Worm (Caenorhabditis elegans) whole organism, L3 larva: ENCODE results near the gene ZK616.61.

ENCODE experiments used
- R02D3.7 ChIP-seq: fragments of 150-350 bp; optimal IDR thresholded peaks from 2 replicates; lab custom pipeline; 2014; ENCODE audit warnings: missing biosample characterization, missing genetic modification characterization
- ZK546.5 ChIP-seq: sonication (generic microtip); optimal IDR thresholded peaks from 2 replicates; lab custom pipeline; 2017; ENCODE audit warnings: missing biosample characterization, missing genetic modification characterization
- aly-2 ChIP-seq: fragments of 150-350 bp; optimal IDR thresholded peaks from 2 replicates; lab custom pipeline; 2014; ENCODE audit warnings: missing biosample characterization, missing genetic modification characterization
- ama-1 ChIP-seq: fragments of 150-350 bp; optimal IDR thresholded peaks from 2 replicates; lab custom pipeline; 2018
- ceh-28 ChIP-seq: fragments of 150-350 bp; optimal IDR thresholded peaks from 2 replicates; lab custom pipeline; 2014; ENCODE audit warnings: missing biosample characterization, missing genetic modification reagents, missing genetic modification characterization
- ceh-9 ChIP-seq: sonication (generic microtip); optimal IDR thresholded peaks from 2 replicates; lab custom pipeline; 2018; ENCODE audit warnings: missing biosample characterization, missing genetic modification characterization
- daf-12 ChIP-seq: fragments of 150-350 bp; optimal IDR thresholded peaks from 2 replicates; lab custom pipeline; 2014; ENCODE audit warnings: missing biosample characterization, missing genetic modification reagents, missing genetic modification characterization
- egl-27 ChIP-seq: sonication (generic microtip); optimal IDR thresholded peaks from 4 replicates; lab custom pipeline; 2017; ENCODE audit warnings: missing biosample characterization, missing genetic modification reagents, missing genetic modification characterization
- egl-5 ChIP-seq: fragments of 150-350 bp; optimal IDR thresholded peaks from 2 replicates; lab custom pipeline; 2017; ENCODE audit warnings: missing biosample characterization, missing genetic modification reagents, missing genetic modification characterization, inconsistent platforms
- elt-1 ChIP-seq: fragments of 150-350 bp; optimal IDR thresholded peaks from 2 replicates; lab custom pipeline; 2014; ENCODE audit warnings: missing biosample characterization, missing genetic modification characterization
- elt-2 ChIP-seq: sonication (generic microtip); optimal IDR thresholded peaks from 2 replicates; lab custom pipeline; 2016; ENCODE audit warnings: missing genetic modification reagents, mild to moderate bottlenecking, missing genetic modification characterization, missing compliant biosample characterization
- eor-1 ChIP-seq, 2 experiments: fragments of 150-350 bp; optimal IDR thresholded peaks; 2 replicates each; lab custom pipeline; 2014 to 2018; ENCODE audit warnings: missing biosample characterization in 2 of 2, missing genetic modification characterization in 2 of 2
- fkh-10 ChIP-seq: sonication (generic microtip); optimal IDR thresholded peaks from 2 replicates; lab custom pipeline; 2017; ENCODE audit warnings: missing biosample characterization, missing genetic modification reagents, missing genetic modification characterization
- fkh-2 ChIP-seq: fragments of 150-350 bp; optimal IDR thresholded peaks from 2 replicates; lab custom pipeline; 2014; ENCODE audit warnings: missing biosample characterization, missing genetic modification reagents, missing genetic modification characterization
- fos-1 ChIP-seq: fragments of 150-350 bp; optimal IDR thresholded peaks from 2 replicates; lab custom pipeline; 2014; ENCODE audit warnings: missing biosample characterization, missing genetic modification characterization
- hmg-11 ChIP-seq: sonication (generic microtip); optimal IDR thresholded peaks from 2 replicates; lab custom pipeline; 2016; ENCODE audit warnings: missing genetic modification characterization, missing compliant biosample characterization
- jun-1 ChIP-seq: fragments of 150-350 bp; optimal IDR thresholded peaks from 2 replicates; lab custom pipeline; 2014; ENCODE audit warnings: missing biosample characterization, missing genetic modification reagents, missing genetic modification characterization
- lin-15B ChIP-seq: fragments of 150-350 bp; optimal IDR thresholded peaks from 2 replicates; lab custom pipeline; 2014; ENCODE audit warnings: missing biosample characterization, missing genetic modification characterization
- lin-39 ChIP-seq: fragments of 150-350 bp; optimal IDR thresholded peaks from 2 replicates; lab custom pipeline; 2018; ENCODE audit warnings: missing biosample characterization, missing genetic modification reagents, missing genetic modification characterization
- lsy-12 ChIP-seq: sonication (generic microtip); optimal IDR thresholded peaks from 2 replicates; lab custom pipeline; 2016; ENCODE audit warnings: mild to moderate bottlenecking, missing genetic modification characterization, missing compliant biosample characterization
- mml-1 ChIP-seq: fragments of 150-350 bp; sonication (generic microtip); optimal IDR thresholded peaks from 3 replicates; lab custom pipeline; 2014; ENCODE audit warnings: missing biosample characterization, missing genetic modification characterization
- nfya-1 ChIP-seq: sonication (generic microtip); optimal IDR thresholded peaks from 2 replicates; lab custom pipeline; 2017; ENCODE audit warnings: missing genetic modification characterization, mild to moderate bottlenecking, missing compliant biosample characterization, antibody characterized with exemption, moderate library complexity; ENCODE audit not compliant: insufficient read depth
- nhr-11 ChIP-seq: fragments of 150-350 bp; optimal IDR thresholded peaks from 2 replicates; lab custom pipeline; 2014; ENCODE audit warnings: missing biosample characterization, missing genetic modification characterization
- nhr-23 ChIP-seq: fragments of 150-350 bp; optimal IDR thresholded peaks from 2 replicates; lab custom pipeline; 2014; ENCODE audit warnings: missing biosample characterization, missing genetic modification reagents, missing genetic modification characterization
- nhr-237 ChIP-seq: fragments of 150-350 bp; optimal IDR thresholded peaks from 2 replicates; lab custom pipeline; 2014; ENCODE audit warnings: missing biosample characterization, missing genetic modification characterization
- nhr-25 ChIP-seq: sonication (generic microtip); optimal IDR thresholded peaks from 2 replicates; lab custom pipeline; 2017; ENCODE audit warnings: missing biosample characterization, missing genetic modification characterization
- nhr-43 ChIP-seq: sonication (generic microtip); optimal IDR thresholded peaks from 2 replicates; lab custom pipeline; 2016; ENCODE audit warnings: mild to moderate bottlenecking, missing genetic modification characterization, missing compliant biosample characterization; ENCODE audit not compliant: poor library complexity, severe bottlenecking
- sea-2 ChIP-seq: fragments of 150-350 bp; sonication (generic microtip); optimal IDR thresholded peaks from 4 replicates; lab custom pipeline; 2014; ENCODE audit warnings: missing biosample characterization, missing genetic modification reagents, missing genetic modification characterization
- skn-1 ChIP-seq: fragments of 150-350 bp; optimal IDR thresholded peaks from 2 replicates; lab custom pipeline; 2014; ENCODE audit warnings: missing biosample characterization, missing genetic modification characterization
- snpc-4 ChIP-seq: fragments of 150-350 bp; optimal IDR thresholded peaks from 2 replicates; lab custom pipeline; 2014; ENCODE audit warnings: missing biosample characterization, missing genetic modification characterization
- tbx-2 ChIP-seq: sonication (generic microtip); optimal IDR thresholded peaks from 2 replicates; lab custom pipeline; 2016; ENCODE audit warnings: mild to moderate bottlenecking, missing genetic modification characterization, missing compliant biosample characterization
- zag-1 ChIP-seq: fragments of 150-350 bp; optimal IDR thresholded peaks from 2 replicates; lab custom pipeline; 2014; ENCODE audit warnings: missing biosample characterization, missing genetic modification characterization
- ztf-4 ChIP-seq: fragments of 150-350 bp; optimal IDR thresholded peaks from 2 replicates; lab custom pipeline; 2014; ENCODE audit warnings: missing biosample characterization, missing genetic modification characterization

Gene ZK616.61

DNA sequence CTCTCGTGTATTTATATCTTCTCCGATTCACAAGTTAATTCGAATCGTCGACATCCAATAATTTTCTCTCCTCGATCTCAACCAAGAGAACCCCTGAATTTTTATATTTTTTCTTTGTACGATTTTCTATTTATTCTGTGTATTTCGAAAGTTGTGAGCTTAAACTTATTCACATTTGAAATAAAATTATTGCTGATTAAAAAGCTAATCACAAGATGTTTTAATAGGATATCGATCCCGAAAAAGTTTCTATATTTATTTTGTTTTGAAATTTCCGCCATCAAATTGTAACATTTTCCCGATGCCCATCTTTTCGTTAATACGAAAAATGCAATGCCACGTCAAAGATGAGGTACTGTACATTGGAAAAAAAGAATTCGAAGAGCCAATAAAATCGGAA lies 8.7 kb upstream of the ZK616.61 start, which contains the start of gene ZK616.3:
Gene ZK616.3, plus strand, starts transcription at position 301 of the 400 bp plus-strand sequence.
- TF ChIP-seq fos-1: no peak
- no peak for TF ChIP-seq lin-15B
- no peak for TF ChIP-seq nhr-237
- TF ChIP-seq lin-39 (tag; lab: Kevin White, UChicago): no peak
- no peak for TF ChIP-seq ceh-28 (tag; lab: Kevin White, UChicago)
- TF ChIP-seq elt-1 (tag; lab: Kevin White, UChicago): no peak
- TF ChIP-seq jun-1 (tag; lab: Kevin White, UChicago): no peak
- no peak for TF ChIP-seq R02D3.7 (tag; lab: Kevin White, UChicago)
- no peak for TF ChIP-seq nhr-43 (tag; lab: Kevin White, UChicago)
- no peak for TF ChIP-seq ama-1 (lab: Kevin White, UChicago)

DNA sequence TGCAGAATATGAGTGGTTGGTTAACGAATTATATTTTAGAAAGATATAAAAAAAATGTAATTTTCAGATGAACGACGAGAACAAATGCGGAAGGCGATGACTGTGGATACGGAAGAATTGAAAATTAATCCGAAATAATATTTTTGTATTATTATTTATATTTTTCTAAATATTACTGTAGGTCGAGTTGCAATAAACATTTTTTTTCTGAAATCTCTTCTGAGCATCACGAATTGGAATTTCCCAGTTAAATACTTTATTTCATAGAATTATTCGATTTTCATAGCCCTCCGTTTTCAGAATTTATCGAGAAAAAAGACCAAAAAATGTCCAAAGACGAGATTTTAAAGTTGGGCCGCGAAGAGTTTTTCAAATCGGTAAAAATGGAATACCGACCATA lies 7.9 kb upstream of the ZK616.61 start, which contains the start of gene ZK616.2:
Gene ZK616.2, plus strand, starts transcription at position 301 of the 400 bp plus-strand sequence.
- TF ChIP-seq hmg-11 (tag; lab: Kevin White, UChicago) (no peak), aly-2 (no peak), lsy-12 (no peak), nhr-23 (tag; lab: Kevin White, UChicago) (no peak)

DNA sequence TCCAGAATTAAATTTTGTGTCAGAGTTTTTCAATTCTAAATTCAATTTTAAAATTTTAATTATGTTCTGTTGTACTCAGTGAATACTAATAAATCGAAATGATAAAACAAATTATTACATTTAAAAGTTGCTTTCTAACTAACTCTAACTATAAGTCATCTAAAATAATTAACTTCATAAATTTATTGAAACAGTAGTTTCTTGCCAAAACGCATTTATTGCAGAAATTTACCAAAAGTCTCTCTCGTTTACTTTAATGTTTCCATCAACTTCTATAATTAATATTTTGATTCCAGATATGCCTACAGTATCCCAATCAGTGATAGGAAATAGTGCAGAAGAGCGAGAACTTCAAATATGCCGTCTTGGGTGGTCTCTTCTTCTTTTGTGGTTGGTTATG lies 4.8 kb upstream of the ZK616.61 start, which contains the start of gene ZK616.1:
Gene ZK616.1, plus strand, starts transcription at position 301 of the 400 bp plus-strand sequence.
- no peak for TF ChIP-seq mml-1 (tag; lab: Kevin White, UChicago)
- no peak for TF ChIP-seq ceh-28 (tag; lab: Kevin White, UChicago)
- no peak for TF ChIP-seq R02D3.7 (tag; lab: Kevin White, UChicago)
- no peak for TF ChIP-seq egl-27 (tag; lab: Kevin White, UChicago)
- no peak for TF ChIP-seq nhr-23 (tag; lab: Kevin White, UChicago)
- no peak for TF ChIP-seq ZK546.5 (tag; lab: Kevin White, UChicago)
- TF ChIP-seq skn-1 (tag; lab: Kevin White, UChicago): no peak
- TF ChIP-seq hmg-11 (tag; lab: Kevin White, UChicago): no peak
- no peak for TF ChIP-seq nfya-1 (tag; lab: Kevin White, UChicago)

DNA sequence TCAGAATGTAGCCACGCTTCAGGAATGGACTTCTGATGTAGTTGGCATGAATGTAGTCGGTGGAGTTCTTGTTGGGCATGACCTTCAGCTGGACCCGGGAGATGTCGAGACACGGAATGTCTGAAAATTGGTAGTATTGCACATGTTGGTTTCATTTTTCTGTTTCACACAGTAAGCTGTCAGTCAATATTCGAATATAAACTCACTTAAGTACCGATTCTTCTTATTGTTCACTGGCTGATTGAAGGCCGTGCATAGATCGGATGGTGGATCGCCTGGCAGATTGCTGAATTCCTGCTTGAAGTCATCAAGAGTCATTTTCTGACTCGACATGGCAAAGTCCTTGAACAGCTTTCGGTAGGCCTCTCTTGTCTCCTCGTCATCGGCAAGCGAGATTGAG lies 3.7 kb downstream of the ZK616.61 start:
- no peak for TF ChIP-seq ceh-9 (tag; lab: Kevin White, UChicago)
- TF ChIP-seq zag-1 (tag; lab: Kevin White, UChicago): no peak
- no peak for TF ChIP-seq eor-1 (tag; optimal IDR thresholded peaks at IDR 0.05; lab: Kevin White, UChicago)
- TF ChIP-seq ZK546.5 (tag; lab: Kevin White, UChicago): no peak
- no peak for TF ChIP-seq hmg-11 (tag; lab: Kevin White, UChicago)
- no peak for TF ChIP-seq fkh-2

DNA sequence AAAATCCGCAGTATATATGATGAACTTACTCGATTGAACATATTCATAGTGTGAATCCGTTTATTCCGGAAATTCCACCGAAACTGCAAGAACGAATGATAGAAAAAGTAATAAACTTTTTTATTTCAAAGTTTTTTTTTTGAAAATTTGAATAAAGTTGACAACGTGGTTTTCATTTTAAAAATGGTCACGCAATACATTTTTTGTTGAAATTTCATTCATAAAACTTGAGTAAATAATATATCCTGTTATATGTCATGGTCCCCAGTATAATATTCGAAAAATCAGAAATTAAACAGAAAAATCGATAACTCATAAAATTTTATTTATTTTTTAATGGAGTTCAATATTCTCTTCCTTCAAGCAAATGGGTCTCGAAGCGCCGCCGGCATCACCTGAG lies 5.7 kb downstream of the ZK616.61 start, which contains the start of gene ZK616.65:
Gene ZK616.65, minus strand, starts transcription at position 101 of the 400 bp plus-strand sequence.
- no peak for TF ChIP-seq ZK546.5 (tag; lab: Kevin White, UChicago)
- TF ChIP-seq tbx-2: no peak
- TF ChIP-seq nhr-23 (tag; lab: Kevin White, UChicago): no peak
- TF ChIP-seq nhr-11 (tag; lab: Kevin White, UChicago): no peak
- no peak for TF ChIP-seq elt-2 (tag; lab: Kevin White, UChicago)
- no peak for TF ChIP-seq sea-2
- no peak for TF ChIP-seq daf-12 (tag; lab: Kevin White, UChicago)
- no peak for TF ChIP-seq ztf-4 (tag; lab: Kevin White, UChicago)
- TF ChIP-seq lin-15B: no peak
- TF ChIP-seq lin-39 (tag; lab: Kevin White, UChicago): no peak
- TF ChIP-seq egl-5 (tag; lab: Kevin White, UChicago): no peak
- no peak for TF ChIP-seq fos-1
- TF ChIP-seq fkh-2: no peak
- TF ChIP-seq nhr-25 (tag; lab: Kevin White, UChicago): no peak
- no peak for TF ChIP-seq fkh-10 (GFP tag; lab: Kevin White, UChicago)
- no peak for TF ChIP-seq snpc-4 (tag; lab: Kevin White, UChicago)
- TF ChIP-seq, all 47 proteins: peak for 0
